Worm (Caenorhabditis elegans): ENCODE results near the gene Y54G2A.52.
A peak's percentile ranks its signal among the peaks of the same experiment; 100 is the strongest.

Y54G2A.52 gene

DNA sequence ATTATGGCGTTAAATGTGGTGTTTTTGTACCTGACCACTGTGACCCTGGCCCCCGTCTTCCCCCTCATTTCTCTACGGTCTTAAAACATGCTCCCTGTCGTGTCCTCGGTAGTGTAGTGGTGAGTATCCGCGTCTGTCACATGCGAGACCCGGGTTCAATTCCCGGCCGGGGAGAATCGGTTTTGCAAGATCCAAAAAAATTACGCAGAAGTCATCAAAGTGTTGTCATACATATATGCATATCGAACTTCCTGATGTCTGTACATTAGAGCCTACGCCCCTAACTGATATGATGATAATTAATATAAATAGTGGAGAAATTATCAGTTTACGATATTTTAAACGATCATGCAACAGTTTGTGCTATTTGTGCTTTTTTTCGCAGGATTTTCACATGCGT is 7.0 kb upstream of the Y54G2A.52 start, which contains the start of gene Y54G2A.45 (continued):
- peak; percentile 66 for TF ChIP-seq rcor-1 (GFP tag; IDR thresholded peaks at IDR 0.05)
- TF ChIP-seq gei-17 (GFP tag; optimal IDR thresholded peaks at IDR 0.05): no peak
- TF ChIP-seq efl-1 (GFP tag; optimal IDR thresholded peaks at IDR 0.05): peak; percentile 13
- TF ChIP-seq egl-44 (GFP tag; IDR thresholded peaks at IDR 0.05): peak; percentile 93
- peak; percentile 94 for TF ChIP-seq nhr-90 (tag; optimal IDR thresholded peaks at IDR 0.05)
- TF ChIP-seq C17E4.6 (GFP tag; IDR thresholded peaks at IDR 0.05): peak; percentile 48; the same call in 1 of the 2 replicates
- no peak for TF ChIP-seq nfya-2 (GFP tag; IDR thresholded peaks at IDR 0.05)
- TF ChIP-seq tbx-9 (tag; optimal IDR thresholded peaks at IDR 0.05; ENCODE audit: borderline replicate concordance): no peak
- no peak; the same call in 1 of the 2 replicates for TF ChIP-seq madf-8 (GFP tag; conservative IDR thresholded peaks at IDR 0.05)
- TF ChIP-seq ztf-3 (GFP tag; optimal IDR thresholded peaks at IDR 0.05): peak; percentile 24
- TF ChIP-seq F22D6.2 (tag; optimal IDR thresholded peaks at IDR 0.05): peak; percentile 52
- no peak for TF ChIP-seq let-526 (GFP tag; IDR thresholded peaks at IDR 0.05)
- peak; percentile 72 for TF ChIP-seq lin-54 (GFP tag; optimal IDR thresholded peaks at IDR 0.05)
- TF ChIP-seq egrh-3 (GFP tag; IDR thresholded peaks at IDR 0.05): peak; percentile 28; the same call in 1 of the 2 replicates
- TF ChIP-seq let-607 (tag; optimal IDR thresholded peaks at IDR 0.05): peak; percentile 44 to 65
- TF ChIP-seq zim-3 (tag; optimal IDR thresholded peaks at IDR 0.05): peak; percentile 56
- peak; percentile 74 for TF ChIP-seq D2030.7 (GFP tag; IDR thresholded peaks at IDR 0.05)
- TF ChIP-seq lir-1 (GFP tag; conservative IDR thresholded peaks at IDR 0.05): 0 out of 2 replicates have a peak, but pooled peaks have one; percentile 15
- peak; percentile 20 for TF ChIP-seq ceh-27 (GFP tag; optimal IDR thresholded peaks at IDR 0.05)
- peak; percentile 34; the same call in 1 of the 2 replicates for TF ChIP-seq B0019.2 (GFP tag; conservative IDR thresholded peaks at IDR 0.05)
- peak; percentile 79 for TF ChIP-seq mxl-1 (tag; optimal IDR thresholded peaks at IDR 0.05)
- TF ChIP-seq akir-1 (GFP tag; optimal IDR thresholded peaks at IDR 0.05): no peak
- TF ChIP-seq F49E8.2 (tag; optimal IDR thresholded peaks at IDR 0.05; ENCODE audit: insufficient read depth): peak; percentile 79
- 0 out of 2 replicates have a peak, but pooled peaks have one; percentile 52 for TF ChIP-seq attf-6 (GFP tag; IDR thresholded peaks at IDR 0.05)
- no peak for TF ChIP-seq nhr-27 (tag; optimal IDR thresholded peaks at IDR 0.05)
- TF ChIP-seq ztf-25 (GFP tag; IDR thresholded peaks at IDR 0.05): peak; percentile 90; the same call in 1 of the 2 replicates
- TF ChIP-seq hlh-12 (tag; optimal IDR thresholded peaks at IDR 0.05): peak; percentile 20
- peak; percentile 81 for TF ChIP-seq die-1 (tag; optimal IDR thresholded peaks at IDR 0.05)
- TF ChIP-seq ztf-18 (tag; optimal IDR thresholded peaks at IDR 0.05): peak; percentile 84
- TF ChIP-seq ceh-58 (GFP tag; IDR thresholded peaks at IDR 0.05): no peak
- no peak for TF ChIP-seq somi-1 (GFP tag; optimal IDR thresholded peaks at IDR 0.05)
- TF ChIP-seq C06A6.2 (GFP tag; conservative IDR thresholded peaks at IDR 0.05): no peak
- peak; percentile 83 for TF ChIP-seq ZK185.1 (tag; optimal IDR thresholded peaks at IDR 0.05; ENCODE audit: poor library complexity, severe bottlenecking)
- no peak for TF ChIP-seq ama-1 (optimal IDR thresholded peaks at IDR 0.05)
- TF ChIP-seq ama-1 (GFP tag; optimal IDR thresholded peaks at IDR 0.05): peak in 1 of 2 experiments; percentile 6
- TF ChIP-seq T26A5.8 (tag; optimal IDR thresholded peaks at IDR 0.05): peak; percentile 48
- TF ChIP-seq rec-8 (tag; optimal IDR thresholded peaks at IDR 0.05): peak; percentile 62 to 84
- TF ChIP-seq attf-3 (GFP tag; conservative IDR thresholded peaks at IDR 0.05): peak; percentile 56
- TF ChIP-seq aptf-3 (GFP tag; IDR thresholded peaks at IDR 0.05): no peak
- peak; percentile 59 for TF ChIP-seq lsy-27 (tag; optimal IDR thresholded peaks at IDR 0.05; ENCODE audit: borderline replicate concordance, insufficient read depth)
- peak; percentile 72 for TF ChIP-seq snpc-4 (GFP tag; optimal IDR thresholded peaks at IDR 0.05)
- peak; percentile 3 to 78 (median 70) for TF ChIP-seq snpc-4 (tag; optimal IDR thresholded peaks at IDR 0.05)
- peak; percentile 76 for TF ChIP-seq pbrm-1 (GFP tag; IDR thresholded peaks at IDR 0.05)
- TF ChIP-seq sptf-2 (GFP tag; optimal IDR thresholded peaks at IDR 0.05): peak; percentile 84
- TF ChIP-seq F39B2.1 (GFP tag; IDR thresholded peaks at IDR 0.05): no peak
- TF ChIP-seq K11D2.4 (GFP tag; IDR thresholded peaks at IDR 0.05): peak; percentile 56; the same call in 1 of the 2 replicates
- TF ChIP-seq ceh-91 (GFP tag; IDR thresholded peaks at IDR 0.05): no peak
- TF ChIP-seq F55B11.4 (tag; optimal IDR thresholded peaks at IDR 0.05; ENCODE audit: borderline replicate concordance, insufficient read depth): no peak

All from whole organism, young adult.